Fruit fly (Drosophila melanogaster) whole organism, embryonic: ENCODE data around the gene CG2006.
A peak's percentile ranks its signal among the peaks of the same experiment; 100 is the strongest.

ENCODE experiments used
- Ada2b ChIP-seq: fragments of 200-800 bp; sonication (Bioruptor generic); IDR thresholded peaks from 2 replicates; pipeline ENCODE4 v1.3.6; 2022; ENCODE audit warnings: missing biosample characterization, missing genetic modification characterization
- B-H2 ChIP-seq: fragments of 200-800 bp; sonication (Bioruptor generic); optimal IDR thresholded peaks from 2 replicates; lab custom pipeline; 2018; ENCODE audit warnings: missing biosample characterization, mild to moderate bottlenecking, missing genetic modification characterization
- CG1024 ChIP-seq: fragments of 200-800 bp; sonication (Bioruptor generic); IDR thresholded peaks from 2 replicates; pipeline ENCODE4 v1.3.6; 2022; ENCODE audit warnings: missing biosample characterization, missing genetic modification characterization
- CG11247 ChIP-seq: fragments of 200-800 bp; sonication (Bioruptor generic); IDR thresholded peaks from 2 replicates; pipeline ENCODE4 v1.3.6; 2022; ENCODE audit warnings: missing biosample characterization, missing genetic modification characterization
- CG11504 ChIP-seq: fragments of 200-800 bp; sonication (Bioruptor generic); optimal IDR thresholded peaks from 3 replicates; lab custom pipeline; 2019; ENCODE audit warnings: missing biosample characterization, mild to moderate bottlenecking, missing genetic modification characterization, moderate library complexity
- CG11560 ChIP-seq: fragments of 200-800 bp; sonication (Bioruptor generic); IDR thresholded peaks from 3 replicates; pipeline ENCODE4 v1.3.6; 2022; ENCODE audit warnings: missing biosample characterization, missing genetic modification characterization
- CG13624 ChIP-seq: fragments of 200-800 bp; sonication (Bioruptor generic); optimal IDR thresholded peaks from 2 replicates; lab custom pipeline; 2016; ENCODE audit warnings: missing biosample characterization, missing genetic modification characterization
- CG16815 ChIP-seq: fragments of 200-800 bp; sonication (Bioruptor generic); optimal IDR thresholded peaks from 3 replicates; lab custom pipeline; 2017; ENCODE audit warnings: missing biosample characterization, mild to moderate bottlenecking, missing genetic modification characterization
- CG18262 ChIP-seq: fragments of 200-800 bp; optimal IDR thresholded peaks from 3 replicates; lab custom pipeline; 2019; ENCODE audit warnings: missing biosample characterization, mild to moderate bottlenecking, missing genetic modification characterization, moderate library complexity
- CG18599 ChIP-seq: fragments of 200-800 bp; sonication (Bioruptor generic); optimal IDR thresholded peaks from 3 replicates; lab custom pipeline; 2017; ENCODE audit warnings: missing biosample characterization, missing genetic modification characterization, mild to moderate bottlenecking, moderate library complexity, missing genetic modification reagents
- CG2129 ChIP-seq: fragments of 200-800 bp; sonication (Bioruptor generic); IDR thresholded peaks from 2 replicates; pipeline ENCODE4 v1.3.6; 2022; ENCODE audit warnings: missing biosample characterization, missing genetic modification characterization; ENCODE audit not compliant: partially characterized antibody
- CG30403 ChIP-seq: fragments of 200-800 bp; sonication (Bioruptor generic); optimal IDR thresholded peaks from 3 replicates; lab custom pipeline; 2016; ENCODE audit warnings: missing biosample characterization, missing genetic modification characterization
- CG4328 ChIP-seq: fragments of 200-800 bp; sonication (Bioruptor generic); optimal IDR thresholded peaks from 3 replicates; lab custom pipeline; 2017; ENCODE audit warnings: missing biosample characterization, missing genetic modification reagents, missing genetic modification characterization
- CG4424 ChIP-seq: fragments of 200-800 bp; sonication (Bioruptor generic); optimal IDR thresholded peaks from 3 replicates; lab custom pipeline; 2016; ENCODE audit warnings: missing biosample characterization, missing genetic modification characterization
- CG7556 ChIP-seq: fragments of 200-800 bp; sonication (Bioruptor generic); optimal IDR thresholded peaks from 2 replicates; lab custom pipeline; 2017; ENCODE audit warnings: missing biosample characterization, mild to moderate bottlenecking, missing genetic modification characterization
- CG7987 ChIP-seq: fragments of 200-800 bp; sonication (Bioruptor generic); optimal IDR thresholded peaks from 2 replicates; lab custom pipeline; 2018; ENCODE audit warnings: missing biosample characterization, mild to moderate bottlenecking, missing genetic modification characterization, moderate library complexity
- CG8281 ChIP-seq: fragments of 200-800 bp; sonication (Bioruptor generic); optimal IDR thresholded peaks from 2 replicates; lab custom pipeline; 2018; ENCODE audit warnings: missing biosample characterization, mild to moderate bottlenecking, missing genetic modification characterization, moderate library complexity
- CHES-1-like ChIP-seq: fragments of 200-800 bp; sonication (Bioruptor generic); optimal IDR thresholded peaks from 2 replicates; lab custom pipeline; 2016; ENCODE audit warnings: missing biosample characterization, missing genetic modification characterization
- GATAe ChIP-seq: fragments of 200-800 bp; sonication (Bioruptor generic); conservative IDR thresholded peaks from 2 replicates; pipeline ENCODE4 v1.3.6; 2022; ENCODE audit warnings: missing biosample characterization, missing genetic modification characterization
- HHEX ChIP-seq: fragments of 200-800 bp; sonication (Bioruptor generic); optimal IDR thresholded peaks from 3 replicates; lab custom pipeline; 2017; ENCODE audit warnings: missing biosample characterization, mild to moderate bottlenecking, missing genetic modification characterization, missing genetic modification reagents
- Hand ChIP-seq: fragments of 200-800 bp; sonication (Bioruptor generic); optimal IDR thresholded peaks from 2 replicates; lab custom pipeline; 2017; ENCODE audit warnings: mild to moderate bottlenecking, missing biosample characterization, missing genetic modification reagents, missing genetic modification characterization
- Hmr ChIP-seq: fragments of 200-800 bp; sonication (Bioruptor generic); optimal IDR thresholded peaks from 3 replicates; lab custom pipeline; 2017; ENCODE audit warnings: mild to moderate bottlenecking, missing biosample characterization, missing genetic modification reagents, missing genetic modification characterization
- Hsf ChIP-seq: fragments of 200-800 bp; sonication (Bioruptor generic); optimal IDR thresholded peaks from 3 replicates; lab custom pipeline; 2016; ENCODE audit warnings: missing biosample characterization, missing genetic modification characterization
- Kr ChIP-seq: fragments of 200-800 bp; sonication (Bioruptor generic); optimal IDR thresholded peaks from 2 replicates; lab custom pipeline; 2017; ENCODE audit warnings: missing biosample characterization, mild to moderate bottlenecking, missing genetic modification characterization
- Myb ChIP-seq: fragments of 200-800 bp; sonication (Bioruptor generic); optimal IDR thresholded peaks from 2 replicates; lab custom pipeline; 2016; ENCODE audit warnings: missing biosample characterization, missing genetic modification characterization
- NfI ChIP-seq: fragments of 200-800 bp; sonication (Bioruptor generic); optimal IDR thresholded peaks from 3 replicates; lab custom pipeline; 2018; ENCODE audit warnings: missing biosample characterization, mild to moderate bottlenecking, missing genetic modification characterization, moderate library complexity
- Rx ChIP-seq: fragments of 200-800 bp; sonication (Bioruptor generic); IDR thresholded peaks from 2 replicates; pipeline ENCODE4 v1.3.6; 2022; ENCODE audit warnings: missing biosample characterization, missing genetic modification characterization
- Six4 ChIP-seq: fragments of 200-800 bp; sonication (Bioruptor generic); optimal IDR thresholded peaks from 2 replicates; lab custom pipeline; 2016; ENCODE audit warnings: missing biosample characterization, missing genetic modification characterization
- Ssrp ChIP-seq: fragments of 200-800 bp; sonication (Bioruptor generic); optimal IDR thresholded peaks from 2 replicates; lab custom pipeline; 2018; ENCODE audit warnings: missing biosample characterization, mild to moderate bottlenecking, missing genetic modification characterization, moderate library complexity
- Trl ChIP-seq, 3 experiments: fragments of >200 bp in 2 of 3; fragments of 200-800 bp in 1 of 3; sonication (Bioruptor generic) in 1 of 3; optimal IDR thresholded peaks; 2 replicates in 1 of 3; 3 replicates in 2 of 3; lab custom pipeline; 2016 to 2017; ENCODE audit warnings: missing biosample characterization in 1 of 3, missing genetic modification characterization in 1 of 3
- YL-1 ChIP-seq: fragments of 200-800 bp; sonication (Bioruptor generic); optimal IDR thresholded peaks from 3 replicates; lab custom pipeline; 2017; ENCODE audit warnings: missing biosample characterization, mild to moderate bottlenecking, missing genetic modification characterization
- crc ChIP-seq: fragments of 200-800 bp; sonication (Bioruptor generic); optimal IDR thresholded peaks from 2 replicates; lab custom pipeline; 2016; ENCODE audit warnings: missing biosample characterization, missing genetic modification characterization
- dimm ChIP-seq: fragments of 200-800 bp; sonication (Bioruptor generic); IDR thresholded peaks from 2 replicates; pipeline ENCODE4 v1.3.6; 2022; ENCODE audit warnings: missing biosample characterization, missing genetic modification characterization
- dmrt99B ChIP-seq: fragments of 200-800 bp; sonication (Bioruptor generic); optimal IDR thresholded peaks from 2 replicates; lab custom pipeline; 2018; ENCODE audit warnings: missing biosample characterization, mild to moderate bottlenecking, missing genetic modification characterization, moderate library complexity
- fd64A ChIP-seq: fragments of 200-800 bp; sonication (Bioruptor generic); optimal IDR thresholded peaks from 3 replicates; lab custom pipeline; 2018; ENCODE audit warnings: missing biosample characterization, mild to moderate bottlenecking, missing genetic modification characterization
- inv ChIP-seq: fragments of 200-800 bp; sonication (Bioruptor generic); IDR thresholded peaks from 2 replicates; pipeline ENCODE4 v1.3.6; 2022; ENCODE audit warnings: missing biosample characterization, missing genetic modification characterization; ENCODE audit not compliant: partially characterized antibody
- kni ChIP-seq: fragments of 200-800 bp; sonication (Bioruptor generic); optimal IDR thresholded peaks from 3 replicates; lab custom pipeline; 2017; ENCODE audit warnings: mild to moderate bottlenecking, missing biosample characterization, missing genetic modification reagents, missing genetic modification characterization
- lmd ChIP-seq: fragments of 200-800 bp; sonication (Bioruptor generic); IDR thresholded peaks from 2 replicates; pipeline ENCODE4 v1.3.6; 2022; ENCODE audit warnings: missing biosample characterization, missing genetic modification characterization
- pan ChIP-seq, 4 experiments: fragments of >200 bp in 3 of 4; fragments of 200-800 bp in 1 of 4; sonication (Bioruptor generic) in 1 of 4; optimal IDR thresholded peaks in 3 of 4; IDR thresholded peaks in 1 of 4; 2 replicates each; pipeline versions ENCODE4 v1.3.6 to Lab custom; 2017 to 2022; ENCODE audit warnings: missing biosample characterization in 2 of 4, missing genetic modification characterization in 2 of 4, mixed read lengths in 1 of 4
- pros ChIP-seq: fragments of 200-800 bp; sonication (Bioruptor generic); optimal IDR thresholded peaks from 3 replicates; lab custom pipeline; 2019; ENCODE audit warnings: missing biosample characterization, mild to moderate bottlenecking, missing genetic modification characterization, moderate library complexity
- pum ChIP-seq: fragments of 200-800 bp; sonication (Bioruptor generic); optimal IDR thresholded peaks from 2 replicates; lab custom pipeline; 2016; ENCODE audit warnings: missing biosample characterization, missing genetic modification characterization
- sima ChIP-seq: fragments of 200-800 bp; sonication (Bioruptor generic); optimal IDR thresholded peaks from 2 replicates; lab custom pipeline; 2016; ENCODE audit warnings: missing biosample characterization, missing genetic modification characterization
- slp2 ChIP-seq: fragments of 200-800 bp; sonication (Bioruptor generic); optimal IDR thresholded peaks from 2 replicates; lab custom pipeline; 2016; ENCODE audit warnings: missing biosample characterization, missing genetic modification characterization
- sr ChIP-seq: fragments of 200-800 bp; sonication (Bioruptor generic); IDR thresholded peaks from 3 replicates; pipeline ENCODE4 v1.3.6; 2022; ENCODE audit warnings: missing biosample characterization, missing genetic modification characterization
- unc-4 ChIP-seq: fragments of 200-800 bp; sonication (Bioruptor generic); IDR thresholded peaks from 2 replicates; pipeline ENCODE4 v1.3.6; 2022; ENCODE audit warnings: missing biosample characterization, missing genetic modification characterization; ENCODE audit not compliant: partially characterized antibody
- unpg ChIP-seq: fragments of 200-800 bp; sonication (Bioruptor generic); optimal IDR thresholded peaks from 3 replicates; lab custom pipeline; 2018; ENCODE audit warnings: missing biosample characterization, mild to moderate bottlenecking, missing genetic modification characterization, moderate library complexity
- vfl ChIP-seq: fragments of 200-800 bp; sonication (Bioruptor generic); optimal IDR thresholded peaks from 2 replicates; lab custom pipeline; 2016; ENCODE audit warnings: missing biosample characterization, missing genetic modification characterization
- vvl ChIP-seq: fragments of 200-800 bp; sonication (Bioruptor generic); IDR thresholded peaks from 2 replicates; pipeline ENCODE4 v1.3.6; 2022; ENCODE audit warnings: missing biosample characterization, missing genetic modification characterization
- wdn ChIP-seq: fragments of 200-800 bp; sonication (Bioruptor generic); IDR thresholded peaks from 2 replicates; pipeline ENCODE4 v1.3.6; 2022; ENCODE audit warnings: missing biosample characterization, missing genetic modification characterization
- zen ChIP-seq: fragments of 200-800 bp; sonication (Bioruptor generic); optimal IDR thresholded peaks from 3 replicates; lab custom pipeline; 2018; ENCODE audit warnings: missing biosample characterization, mild to moderate bottlenecking, missing genetic modification characterization, moderate library complexity

The CG2006 gene

DNA sequence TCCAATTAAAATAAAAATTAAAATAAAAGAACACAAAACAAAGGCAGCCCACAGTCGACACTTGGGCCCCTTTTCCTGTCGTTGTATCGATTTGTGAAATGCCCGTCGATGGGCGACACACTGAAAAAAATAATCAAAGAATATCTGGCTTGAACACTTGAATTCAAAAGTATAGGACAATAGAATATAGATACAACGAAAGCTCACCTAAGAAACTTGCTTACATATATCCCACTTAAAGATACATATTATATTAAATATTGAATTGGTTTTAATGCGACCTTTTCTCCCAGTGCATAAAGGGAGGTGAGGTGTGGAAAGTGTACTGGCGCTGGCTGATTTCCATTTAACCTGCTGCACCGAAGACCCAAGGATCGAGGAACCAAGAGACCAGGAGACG lies 32.9 kb downstream of the CG2006 start (continued):
- TF ChIP-seq Hsf (GFP tag; lab: Kevin White, UChicago) = peak; percentile 23
- TF ChIP-seq CG11504 (tag; lab: Kevin White, UChicago) = peak; percentile 64
- no peak for TF ChIP-seq NfI
- no peak for TF ChIP-seq inv (GFP tag; lab: Robert Waterston, UW)
- peak; percentile 44 for TF ChIP-seq CG30403
- peak; percentile 45 for TF ChIP-seq Six4 (GFP tag; lab: Kevin White, UChicago)
- no peak for TF ChIP-seq crc
- TF ChIP-seq CHES-1-like = no peak
- TF ChIP-seq lmd (GFP tag; lab: Robert Waterston, UW) = peak; percentile 43; the same call in 1 of the 2 replicates
- TF ChIP-seq unpg = peak; percentile 58
- TF ChIP-seq YL-1 = no peak
- TF ChIP-seq kni (GFP tag; lab: Kevin White, UChicago) = no peak
- no peak for TF ChIP-seq GATAe (GFP tag; lab: Robert Waterston, UW)
- TF ChIP-seq vfl (GFP tag; lab: Kevin White, UChicago) = no peak
- no peak for TF ChIP-seq HHEX (GFP tag; lab: Kevin White, UChicago)
- no peak for TF ChIP-seq CG13624 (GFP tag; lab: Kevin White, UChicago)
- peak; percentile 64 for TF ChIP-seq CG4424 (GFP tag; lab: Kevin White, UChicago)
- peak; percentile 54 for TF ChIP-seq Ssrp (tag; lab: Kevin White, UChicago)
- no peak for TF ChIP-seq pum (GFP tag; lab: Kevin White, UChicago)
- TF ChIP-seq wdn = no peak
- TF ChIP-seq zen (tag; lab: Kevin White, UChicago) = peak; percentile 86
- no peak for TF ChIP-seq unc-4 (GFP tag; lab: Robert Waterston, UW)
- peak; percentile 80 for TF ChIP-seq vvl (GFP tag; lab: Robert Waterston, UW)
- TF ChIP-seq pan (optimal IDR thresholded peaks at IDR 0.05; lab: Kevin White, UChicago) = no peak
- peak in 1 of 2 experiments; percentile 60 for TF ChIP-seq pan (GFP tag; optimal IDR thresholded peaks at IDR 0.05 in 1 of 2, IDR thresholded peaks at IDR 0.05 in 1 of 2)
- no peak for TF ChIP-seq sr (GFP tag; lab: Robert Waterston, UW)
- TF ChIP-seq CG7987 (GFP tag; lab: Kevin White, UChicago) = no peak
- TF ChIP-seq B-H2 (GFP tag; lab: Kevin White, UChicago) = no peak
- TF ChIP-seq Kr (GFP tag; lab: Kevin White, UChicago) = no peak
- no peak for TF ChIP-seq CG2129 (GFP tag; lab: Robert Waterston, UW)
- TF ChIP-seq Trl (optimal IDR thresholded peaks at IDR 0.05; lab: Kevin White, UChicago) = no peak
- no peak for TF ChIP-seq Trl (GFP tag; optimal IDR thresholded peaks at IDR 0.05; lab: Kevin White, UChicago)
- TF ChIP-seq CG8281 = peak; percentile 2
- peak; percentile 22; the same call in 1 of the 2 replicates for TF ChIP-seq Rx
- TF ChIP-seq CG16815 (GFP tag; lab: Kevin White, UChicago) = peak; percentile 41
- TF ChIP-seq CG7556 (GFP tag; lab: Kevin White, UChicago) = peak; percentile 9
- no peak for TF ChIP-seq CG11560 (tag; lab: Robert Waterston, UW)
- TF ChIP-seq Hand (GFP tag; lab: Kevin White, UChicago) = no peak
- no peak for TF ChIP-seq Hmr
- no peak for TF ChIP-seq dimm (GFP tag; lab: Robert Waterston, UW)
- TF ChIP-seq CG11247 (GFP tag; lab: Robert Waterston, UW) = no peak
- TF ChIP-seq Ada2b = peak; percentile 21; the same call in 1 of the 2 replicates
- TF ChIP-seq pros (GFP tag; lab: Kevin White, UChicago) = no peak
- no peak for TF ChIP-seq CG4328 (GFP tag; lab: Kevin White, UChicago)
- no peak for TF ChIP-seq CG18599 (GFP tag; lab: Kevin White, UChicago)
- TF ChIP-seq CG1024 = no peak
- TF ChIP-seq Myb (GFP tag; lab: Kevin White, UChicago) = no peak
- no peak for TF ChIP-seq sima
- TF ChIP-seq dmrt99B (tag; lab: Kevin White, UChicago) = peak; percentile 42
- no peak for TF ChIP-seq slp2
- no peak for TF ChIP-seq fd64A (GFP tag; lab: Kevin White, UChicago)
- peak; percentile 78 for TF ChIP-seq CG18262
